Fruit fly (Drosophila melanogaster) whole organism, embryonic: ENCODE data around the gene CG9316.

Experiments used
- CG10147 ChIP-seq: fragments of 200-800 bp; sonication (Bioruptor generic); optimal IDR thresholded peaks from 2 replicates; lab custom pipeline; 2019; ENCODE audit warnings: missing biosample characterization, mild to moderate bottlenecking, missing genetic modification characterization, moderate library complexity
- CG1024 ChIP-seq: fragments of 200-800 bp; sonication (Bioruptor generic); IDR thresholded peaks from 2 replicates; pipeline ENCODE4 v1.3.6; 2022; ENCODE audit warnings: missing biosample characterization, missing genetic modification characterization
- CG10543 ChIP-seq: fragments of 200-800 bp; sonication (Bioruptor generic); optimal IDR thresholded peaks from 3 replicates; lab custom pipeline; 2017; ENCODE audit warnings: missing biosample characterization, mild to moderate bottlenecking, missing genetic modification characterization, moderate library complexity
- CG11456 ChIP-seq: fragments of 200-800 bp; sonication (Bioruptor generic); IDR thresholded peaks from 3 replicates; pipeline ENCODE4 v1.3.6; 2022; ENCODE audit warnings: missing biosample characterization, missing genetic modification characterization
- CG12071 ChIP-seq: fragments of 200-800 bp; sonication (Bioruptor generic); optimal IDR thresholded peaks from 3 replicates; lab custom pipeline; 2018; ENCODE audit warnings: missing biosample characterization, mild to moderate bottlenecking, missing genetic modification characterization
- CG12299 ChIP-seq: fragments of 200-800 bp; sonication (Bioruptor generic); optimal IDR thresholded peaks from 2 replicates; lab custom pipeline; 2018; ENCODE audit warnings: missing biosample characterization, mild to moderate bottlenecking, missing genetic modification characterization
- CG13123 ChIP-seq: fragments of 200-800 bp; sonication (Bioruptor generic); optimal IDR thresholded peaks from 2 replicates; lab custom pipeline; 2016; ENCODE audit warnings: missing biosample characterization, missing genetic modification characterization
- CG13424 ChIP-seq: fragments of 200-800 bp; sonication (Bioruptor generic); optimal IDR thresholded peaks from 2 replicates; lab custom pipeline; 2019; ENCODE audit warnings: missing biosample characterization, mild to moderate bottlenecking, missing genetic modification characterization, moderate library complexity
- CG14441 ChIP-seq: fragments of 200-800 bp; sonication (Bioruptor generic); IDR thresholded peaks from 2 replicates; pipeline ENCODE4 v1.3.6; 2022; ENCODE audit warnings: missing biosample characterization, missing genetic modification characterization
- CG14710 ChIP-seq: fragments of 200-800 bp; sonication (Bioruptor generic); optimal IDR thresholded peaks from 3 replicates; lab custom pipeline; 2019; ENCODE audit warnings: missing biosample characterization, mild to moderate bottlenecking, missing genetic modification characterization, moderate library complexity
- CG15269 ChIP-seq: fragments of 200-800 bp; sonication (Bioruptor generic); optimal IDR thresholded peaks from 2 replicates; lab custom pipeline; 2018; ENCODE audit warnings: missing biosample characterization, mild to moderate bottlenecking, missing genetic modification characterization, moderate library complexity
- CG1529 ChIP-seq: fragments of 200-800 bp; sonication (Bioruptor generic); optimal IDR thresholded peaks from 3 replicates; lab custom pipeline; 2018; ENCODE audit warnings: missing biosample characterization, missing genetic modification characterization
- CG15696 ChIP-seq: fragments of 200-800 bp; sonication (Bioruptor generic); optimal IDR thresholded peaks from 2 replicates; lab custom pipeline; 2019; ENCODE audit warnings: missing biosample characterization, mild to moderate bottlenecking, missing genetic modification characterization, moderate library complexity
- CG1602 ChIP-seq: fragments of 200-800 bp; sonication (Bioruptor generic); optimal IDR thresholded peaks from 3 replicates; lab custom pipeline; 2016; ENCODE audit warnings: missing biosample characterization, missing genetic modification characterization
- CG17385 ChIP-seq: fragments of 200-800 bp; sonication (Bioruptor generic); optimal IDR thresholded peaks from 3 replicates; lab custom pipeline; 2018; ENCODE audit warnings: missing biosample characterization, mild to moderate bottlenecking, missing genetic modification characterization
- CG18476 ChIP-seq: fragments of 200-800 bp; sonication (Bioruptor generic); optimal IDR thresholded peaks from 2 replicates; lab custom pipeline; 2016; ENCODE audit warnings: missing biosample characterization, mild to moderate bottlenecking, missing genetic modification characterization
- CG2116 ChIP-seq: fragments of 200-800 bp; sonication (Bioruptor generic); optimal IDR thresholded peaks from 3 replicates; lab custom pipeline; 2018; ENCODE audit warnings: missing biosample characterization, mild to moderate bottlenecking, missing genetic modification characterization
- CG2199 ChIP-seq: fragments of 200-800 bp; sonication (Bioruptor generic); IDR thresholded peaks from 3 replicates; pipeline ENCODE4 v1.3.6; 2022; ENCODE audit warnings: missing biosample characterization, missing genetic modification characterization
- CG30403 ChIP-seq: fragments of 200-800 bp; sonication (Bioruptor generic); optimal IDR thresholded peaks from 3 replicates; lab custom pipeline; 2016; ENCODE audit warnings: missing biosample characterization, missing genetic modification characterization
- CG31224 ChIP-seq: fragments of 200-800 bp; sonication (Bioruptor generic); IDR thresholded peaks from 2 replicates; pipeline ENCODE4 v1.3.6; 2022; ENCODE audit warnings: missing biosample characterization, missing genetic modification characterization
- CG31441 ChIP-seq: fragments of 200-800 bp; sonication (Bioruptor generic); IDR thresholded peaks from 2 replicates; pipeline ENCODE4 v1.3.6; 2022; ENCODE audit warnings: missing biosample characterization, missing genetic modification characterization
- CG3281 ChIP-seq: fragments of 200-800 bp; sonication (Bioruptor generic); optimal IDR thresholded peaks from 3 replicates; lab custom pipeline; 2017; ENCODE audit warnings: missing biosample characterization, mild to moderate bottlenecking, missing genetic modification characterization
- CG3995 ChIP-seq: fragments of 200-800 bp; sonication (Bioruptor generic); optimal IDR thresholded peaks from 3 replicates; lab custom pipeline; 2016; ENCODE audit warnings: missing biosample characterization, missing genetic modification characterization
- CG8089 ChIP-seq: fragments of 200-800 bp; sonication (Bioruptor generic); optimal IDR thresholded peaks from 3 replicates; lab custom pipeline; 2016; ENCODE audit warnings: missing biosample characterization, missing genetic modification characterization
- CG8281 ChIP-seq: fragments of 200-800 bp; sonication (Bioruptor generic); optimal IDR thresholded peaks from 2 replicates; lab custom pipeline; 2018; ENCODE audit warnings: missing biosample characterization, mild to moderate bottlenecking, missing genetic modification characterization, moderate library complexity
- CG9797 ChIP-seq: fragments of 200-800 bp; sonication (Bioruptor generic); optimal IDR thresholded peaks from 3 replicates; lab custom pipeline; 2018; ENCODE audit warnings: missing biosample characterization, mild to moderate bottlenecking, missing genetic modification characterization
- CG9817 ChIP-seq: fragments of 200-800 bp; sonication (Bioruptor generic); optimal IDR thresholded peaks from 2 replicates; lab custom pipeline; 2018; ENCODE audit warnings: missing biosample characterization, mild to moderate bottlenecking, missing genetic modification characterization, moderate library complexity
- Dad ChIP-seq: fragments of 200-800 bp; sonication (Bioruptor generic); optimal IDR thresholded peaks from 3 replicates; lab custom pipeline; 2016; ENCODE audit warnings: missing biosample characterization, missing genetic modification characterization
- Hr3 ChIP-seq: fragments of 200-800 bp; sonication (Bioruptor generic); optimal IDR thresholded peaks from 3 replicates; lab custom pipeline; 2016; ENCODE audit warnings: missing biosample characterization, missing genetic modification characterization
- Lim3 ChIP-seq: fragments of 200-800 bp; sonication (Bioruptor generic); IDR thresholded peaks from 2 replicates; pipeline ENCODE4 v1.3.6; 2022; ENCODE audit warnings: missing biosample characterization, missing genetic modification characterization
- Nf-YC ChIP-seq: fragments of 200-800 bp; optimal IDR thresholded peaks from 3 replicates; lab custom pipeline; 2019; ENCODE audit warnings: missing biosample characterization, mild to moderate bottlenecking, missing genetic modification characterization, moderate library complexity
- Rx ChIP-seq: fragments of 200-800 bp; sonication (Bioruptor generic); IDR thresholded peaks from 2 replicates; pipeline ENCODE4 v1.3.6; 2022; ENCODE audit warnings: missing biosample characterization, missing genetic modification characterization
- Usf ChIP-seq: fragments of 200-800 bp; sonication (Bioruptor generic); optimal IDR thresholded peaks from 2 replicates; lab custom pipeline; 2017; ENCODE audit warnings: missing genotype, missing biosample characterization, missing genetic modification characterization
- bab2 ChIP-seq: fragments of 200-800 bp; sonication (Bioruptor generic); optimal IDR thresholded peaks from 2 replicates; lab custom pipeline; 2016; ENCODE audit warnings: missing biosample characterization, missing genetic modification characterization
- crc ChIP-seq: fragments of 200-800 bp; sonication (Bioruptor generic); optimal IDR thresholded peaks from 2 replicates; lab custom pipeline; 2016; ENCODE audit warnings: missing biosample characterization, missing genetic modification characterization
- crp ChIP-seq, 2 experiments: fragments of 200-800 bp; sonication (Bioruptor generic); optimal IDR thresholded peaks; 2 replicates in 1 of 2; 3 replicates in 1 of 2; lab custom pipeline; 2017; ENCODE audit warnings: missing biosample characterization in 2 of 2, missing genetic modification characterization in 2 of 2, mild to moderate bottlenecking in 1 of 2, moderate library complexity in 1 of 2
- cwo ChIP-seq: fragments of 200-800 bp; sonication (Bioruptor generic); optimal IDR thresholded peaks from 3 replicates; lab custom pipeline; 2017; ENCODE audit warnings: missing biosample characterization, missing genetic modification characterization, mild to moderate bottlenecking, moderate library complexity, missing genetic modification reagents
- dm ChIP-seq: fragments of 200-800 bp; sonication (Bioruptor generic); optimal IDR thresholded peaks from 3 replicates; lab custom pipeline; 2016; ENCODE audit warnings: missing biosample characterization, missing genetic modification characterization
- eyg ChIP-seq: fragments of 200-800 bp; sonication (Bioruptor generic); optimal IDR thresholded peaks from 3 replicates; lab custom pipeline; 2016; ENCODE audit warnings: missing biosample characterization, missing genetic modification characterization
- hth ChIP-seq: fragments of >200 bp; optimal IDR thresholded peaks from 2 replicates; lab custom pipeline; 2017; ENCODE audit warnings: inconsistent platforms
- insv ChIP-seq, 2 experiments: fragments of 200-800 bp; sonication (Bioruptor generic); optimal IDR thresholded peaks; 3 replicates each; lab custom pipeline; 2016 to 2018; ENCODE audit warnings: missing biosample characterization in 2 of 2, missing genetic modification characterization in 2 of 2
- onecut ChIP-seq: fragments of 200-800 bp; sonication (Bioruptor generic); IDR thresholded peaks from 2 replicates; pipeline ENCODE4 v1.3.6; 2022; ENCODE audit warnings: missing biosample characterization, missing genetic modification characterization
- pan ChIP-seq, 4 experiments: fragments of >200 bp in 3 of 4; fragments of 200-800 bp in 1 of 4; sonication (Bioruptor generic) in 1 of 4; optimal IDR thresholded peaks in 3 of 4; IDR thresholded peaks in 1 of 4; 2 replicates each; pipeline versions ENCODE4 v1.3.6 to Lab custom; 2017 to 2022; ENCODE audit warnings: missing biosample characterization in 2 of 4, missing genetic modification characterization in 2 of 4, mixed read lengths in 1 of 4
- salm ChIP-seq: fragments of 200-800 bp; sonication (Bioruptor generic); optimal IDR thresholded peaks from 2 replicates; lab custom pipeline; 2018; ENCODE audit warnings: missing biosample characterization, mild to moderate bottlenecking, missing genetic modification characterization
- so ChIP-seq: fragments of 200-800 bp; sonication (Bioruptor generic); IDR thresholded peaks from 3 replicates; pipeline ENCODE4 v1.3.6; 2022; ENCODE audit warnings: missing biosample characterization, missing genetic modification characterization
- sqz ChIP-seq: fragments of 200-800 bp; sonication (Bioruptor generic); optimal IDR thresholded peaks from 3 replicates; lab custom pipeline; 2018; ENCODE audit warnings: missing biosample characterization, mild to moderate bottlenecking, missing genetic modification characterization
- unpg ChIP-seq: fragments of 200-800 bp; sonication (Bioruptor generic); optimal IDR thresholded peaks from 3 replicates; lab custom pipeline; 2018; ENCODE audit warnings: missing biosample characterization, mild to moderate bottlenecking, missing genetic modification characterization, moderate library complexity
- vvl ChIP-seq: fragments of 200-800 bp; sonication (Bioruptor generic); IDR thresholded peaks from 2 replicates; pipeline ENCODE4 v1.3.6; 2022; ENCODE audit warnings: missing biosample characterization, missing genetic modification characterization
- wdn ChIP-seq: fragments of 200-800 bp; sonication (Bioruptor generic); IDR thresholded peaks from 2 replicates; pipeline ENCODE4 v1.3.6; 2022; ENCODE audit warnings: missing biosample characterization, missing genetic modification characterization
- zf30C ChIP-seq: fragments of 200-800 bp; sonication (Bioruptor generic); optimal IDR thresholded peaks from 3 replicates; lab custom pipeline; 2018; ENCODE audit warnings: missing biosample characterization, mild to moderate bottlenecking, missing genetic modification characterization

Gene CG9316

DNA sequence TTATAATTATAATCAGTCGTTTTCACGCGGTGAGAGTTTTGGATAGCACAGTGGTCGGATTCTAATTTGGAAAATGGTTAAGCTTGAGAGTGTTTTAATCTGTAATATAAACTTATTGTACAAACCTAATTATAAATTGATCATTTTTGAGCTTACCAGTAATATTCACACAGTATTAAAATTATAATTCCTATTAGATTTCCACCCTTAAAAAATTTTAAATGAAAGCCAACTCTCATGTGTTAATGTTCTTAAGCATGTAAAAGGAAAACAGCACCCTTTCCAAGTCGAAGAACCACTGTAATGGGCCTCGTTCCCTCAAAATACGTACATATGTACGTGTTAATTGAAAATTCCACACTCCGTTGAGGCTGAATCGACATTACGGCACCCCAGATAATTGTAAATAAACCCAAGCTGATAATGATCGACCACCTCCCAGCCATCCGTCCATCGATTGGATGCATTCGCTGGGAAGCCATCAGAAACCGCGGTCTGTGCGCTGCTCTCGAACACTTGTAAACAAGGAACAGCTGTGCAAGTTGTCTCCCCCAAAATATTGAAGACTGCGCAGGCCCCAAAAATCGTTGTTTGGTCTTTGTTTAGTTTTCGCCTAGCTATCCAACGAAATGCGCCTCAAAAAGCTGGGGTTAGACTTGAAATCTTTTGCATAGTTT lies 33.6 kb upstream of the CG9316 start (continued):
- TF ChIP-seq CG13424 (tag; lab: Kevin White, UChicago) (peak; percentile 58), CG1602 (GFP tag; lab: Kevin White, UChicago) (peak; percentile 40), CG30403 (GFP tag; lab: Kevin White, UChicago) (peak; percentile 53), bab2 (no peak), CG31441 (GFP tag; lab: Robert Waterston, UW) (peak; percentile 48; the same call in 1 of the 2 replicates), CG3995 (GFP tag; lab: Kevin White, UChicago) (no peak), CG10147 (no peak), CG1024 (GFP tag; lab: Robert Waterston, UW) (no peak), Nf-YC (peak; percentile 13), Rx (GFP tag; lab: Robert Waterston, UW) (no peak), zf30C (GFP tag; lab: Kevin White, UChicago) (no peak), vvl (peak; percentile 63; the same call in 1 of the 2 replicates), so (GFP tag; lab: Robert Waterston, UW) (no peak), CG8089 (GFP tag; lab: Kevin White, UChicago) (no peak), CG17385 (GFP tag; lab: Kevin White, UChicago) (peak; percentile 42), CG12299 (tag; lab: Kevin White, UChicago) (no peak), CG11456 (GFP tag; lab: Robert Waterston, UW) (no peak), Usf (no peak), CG13123 (no peak), CG14710 (tag; lab: Kevin White, UChicago) (peak; percentile 32), CG2199 (GFP tag; lab: Robert Waterston, UW) (0 out of 3 replicates have a peak, but pooled peaks have one; percentile 34), crp (GFP tag; optimal IDR thresholded peaks at IDR 0.05; lab: Kevin White, UChicago) (peak in 1 of 2 experiments; percentile 34), Lim3 (no peak), Hr3 (GFP tag; lab: Kevin White, UChicago) (peak; percentile 38), CG15696 (tag; lab: Kevin White, UChicago) (no peak), CG31224 (no peak), CG14441 (GFP tag; lab: Robert Waterston, UW) (no peak), insv (GFP tag; optimal IDR thresholded peaks at IDR 0.05; lab: Kevin White, UChicago) (no peak), CG9797 (GFP tag; lab: Kevin White, UChicago) (no peak), CG10543 (GFP tag; lab: Kevin White, UChicago) (peak; percentile 11), CG3281 (GFP tag; lab: Kevin White, UChicago) (peak; percentile 38), CG2116 (GFP tag; lab: Kevin White, UChicago) (no peak), hth (lab: Kevin White, UChicago) (no peak), CG9817 (tag; lab: Kevin White, UChicago) (peak; percentile 41), CG15269 (peak; percentile 69), CG18476 (GFP tag; lab: Kevin White, UChicago) (peak; percentile 10), onecut (GFP tag; lab: Robert Waterston, UW) (peak; percentile 66), dm (GFP tag; lab: Kevin White, UChicago) (no peak), cwo (GFP tag; lab: Kevin White, UChicago) (peak; percentile 11), Dad (GFP tag; lab: Kevin White, UChicago) (no peak), pan (optimal IDR thresholded peaks at IDR 0.05; lab: Kevin White, UChicago) (no peak), pan (GFP tag; optimal IDR thresholded peaks at IDR 0.05 in 1 of 2, IDR thresholded peaks at IDR 0.05 in 1 of 2) (peak in 1 of 2 experiments; percentile 43), CG12071 (GFP tag; lab: Kevin White, UChicago) (no peak), wdn (no peak), sqz (GFP tag; lab: Kevin White, UChicago) (no peak), CG8281 (tag; lab: Kevin White, UChicago) (no peak), crc (GFP tag; lab: Kevin White, UChicago) (no peak), unpg (GFP tag; lab: Kevin White, UChicago) (peak; percentile 54), eyg (no peak), salm (no peak), CG1529 (GFP tag; lab: Kevin White, UChicago) (peak; percentile 24)
